Fruit fly (Drosophila melanogaster) whole organism, embryonic: Measurements from ENCODE around the gene Dpp10.

Experiments used
- B-H2 ChIP-seq: fragments of 200-800 bp; sonication (Bioruptor generic); optimal IDR thresholded peaks from 2 replicates; lab custom pipeline; 2018; ENCODE audit warnings: missing biosample characterization, mild to moderate bottlenecking, missing genetic modification characterization
- Bgb ChIP-seq: fragments of 200-800 bp; sonication (Bioruptor generic); IDR thresholded peaks from 2 replicates; pipeline ENCODE4 v1.3.6; 2022; ENCODE audit warnings: missing biosample characterization, missing genetic modification characterization; ENCODE audit not compliant: partially characterized antibody
- BtbVII ChIP-seq: fragments of 200-800 bp; sonication (Bioruptor generic); optimal IDR thresholded peaks from 3 replicates; lab custom pipeline; 2017; ENCODE audit warnings: missing biosample characterization, mild to moderate bottlenecking, missing genetic modification characterization
- CG10959 ChIP-seq: fragments of 200-800 bp; sonication (Bioruptor generic); IDR thresholded peaks from 2 replicates; pipeline ENCODE4 v1.3.6; 2022; ENCODE audit warnings: missing biosample characterization, missing genetic modification characterization
- CG11504 ChIP-seq: fragments of 200-800 bp; sonication (Bioruptor generic); optimal IDR thresholded peaks from 3 replicates; lab custom pipeline; 2019; ENCODE audit warnings: missing biosample characterization, mild to moderate bottlenecking, missing genetic modification characterization, moderate library complexity
- CG12299 ChIP-seq: fragments of 200-800 bp; sonication (Bioruptor generic); optimal IDR thresholded peaks from 2 replicates; lab custom pipeline; 2018; ENCODE audit warnings: missing biosample characterization, mild to moderate bottlenecking, missing genetic modification characterization
- CG12659 ChIP-seq: fragments of 200-800 bp; sonication (Bioruptor generic); optimal IDR thresholded peaks from 3 replicates; lab custom pipeline; 2017; ENCODE audit warnings: mild to moderate bottlenecking, missing biosample characterization, missing genetic modification reagents, missing genetic modification characterization
- CG12769 ChIP-seq: fragments of 200-800 bp; sonication (Bioruptor generic); optimal IDR thresholded peaks from 2 replicates; lab custom pipeline; 2019; ENCODE audit warnings: missing biosample characterization, mild to moderate bottlenecking, missing genetic modification characterization, moderate library complexity
- CG14050 ChIP-seq: fragments of 200-800 bp; sonication (Bioruptor generic); IDR thresholded peaks from 3 replicates; pipeline ENCODE4 v1.3.6; 2022; ENCODE audit warnings: missing biosample characterization, missing genetic modification characterization
- CG14860 ChIP-seq: fragments of 200-800 bp; sonication (Bioruptor generic); IDR thresholded peaks from 3 replicates; pipeline ENCODE4 v1.3.6; 2022; ENCODE audit warnings: missing biosample characterization, missing genetic modification characterization; ENCODE audit not compliant: partially characterized antibody
- CG1529 ChIP-seq: fragments of 200-800 bp; sonication (Bioruptor generic); optimal IDR thresholded peaks from 3 replicates; lab custom pipeline; 2018; ENCODE audit warnings: missing biosample characterization, missing genetic modification characterization
- CG18262 ChIP-seq: fragments of 200-800 bp; optimal IDR thresholded peaks from 3 replicates; lab custom pipeline; 2019; ENCODE audit warnings: missing biosample characterization, mild to moderate bottlenecking, missing genetic modification characterization, moderate library complexity
- CG1832 ChIP-seq: fragments of 200-800 bp; sonication (Bioruptor generic); optimal IDR thresholded peaks from 2 replicates; lab custom pipeline; 2017; ENCODE audit warnings: missing biosample characterization, mild to moderate bottlenecking, missing genetic modification characterization, inconsistent platforms
- CG18476 ChIP-seq: fragments of 200-800 bp; sonication (Bioruptor generic); optimal IDR thresholded peaks from 2 replicates; lab custom pipeline; 2016; ENCODE audit warnings: missing biosample characterization, mild to moderate bottlenecking, missing genetic modification characterization
- CG2202 ChIP-seq: fragments of 200-800 bp; sonication (Bioruptor generic); optimal IDR thresholded peaks from 2 replicates; lab custom pipeline; 2018; ENCODE audit warnings: missing biosample characterization, mild to moderate bottlenecking, missing genetic modification characterization
- CG2678 ChIP-seq: fragments of 200-800 bp; sonication (Bioruptor generic); optimal IDR thresholded peaks from 3 replicates; lab custom pipeline; 2019; ENCODE audit warnings: missing biosample characterization, mild to moderate bottlenecking, missing genetic modification characterization, moderate library complexity
- CG2712 ChIP-seq: fragments of 200-800 bp; optimal IDR thresholded peaks from 3 replicates; lab custom pipeline; 2019; ENCODE audit warnings: missing biosample characterization, mild to moderate bottlenecking, missing genetic modification characterization, moderate library complexity
- CG3065 ChIP-seq: fragments of 200-800 bp; sonication (Bioruptor generic); optimal IDR thresholded peaks from 2 replicates; lab custom pipeline; 2016; ENCODE audit warnings: missing biosample characterization, missing genetic modification characterization
- CG33213 ChIP-seq: fragments of 200-800 bp; sonication (Bioruptor generic); optimal IDR thresholded peaks from 3 replicates; lab custom pipeline; 2016; ENCODE audit warnings: missing biosample characterization, missing genetic modification characterization
- CG4360 ChIP-seq: fragments of 200-800 bp; sonication (Bioruptor generic); IDR thresholded peaks from 2 replicates; pipeline ENCODE4 v1.3.6; 2022; ENCODE audit warnings: missing biosample characterization, missing genetic modification characterization
- CG6683 ChIP-seq: fragments of 200-800 bp; sonication (Bioruptor generic); optimal IDR thresholded peaks from 2 replicates; lab custom pipeline; 2017; ENCODE audit warnings: missing biosample characterization, mild to moderate bottlenecking, missing genetic modification characterization, missing genetic modification reagents
- CG8281 ChIP-seq: fragments of 200-800 bp; sonication (Bioruptor generic); optimal IDR thresholded peaks from 2 replicates; lab custom pipeline; 2018; ENCODE audit warnings: missing biosample characterization, mild to moderate bottlenecking, missing genetic modification characterization, moderate library complexity
- CG8359 ChIP-seq: fragments of 200-800 bp; sonication (Bioruptor generic); optimal IDR thresholded peaks from 2 replicates; lab custom pipeline; 2017; ENCODE audit warnings: missing biosample characterization, mild to moderate bottlenecking, missing genetic modification characterization, borderline replicate concordance
- Dip2 ChIP-seq: fragments of 200-800 bp; sonication (Bioruptor generic); IDR thresholded peaks from 2 replicates; pipeline ENCODE4 v1.3.6; 2022; ENCODE audit warnings: missing biosample characterization, missing genetic modification characterization
- Ets97D ChIP-seq: fragments of 200-800 bp; sonication (Bioruptor generic); optimal IDR thresholded peaks from 3 replicates; lab custom pipeline; 2016; ENCODE audit warnings: missing biosample characterization, missing genetic modification characterization
- Fer1 ChIP-seq: fragments of 200-800 bp; sonication (Bioruptor generic); optimal IDR thresholded peaks from 2 replicates; lab custom pipeline; 2017; ENCODE audit warnings: missing biosample characterization, mild to moderate bottlenecking, missing genetic modification characterization
- H2.0 ChIP-seq: fragments of 200-800 bp; sonication (Bioruptor generic); IDR thresholded peaks from 2 replicates; pipeline ENCODE4 v1.3.6; 2022; ENCODE audit warnings: missing biosample characterization, missing genetic modification characterization
- Hmr ChIP-seq: fragments of 200-800 bp; sonication (Bioruptor generic); optimal IDR thresholded peaks from 3 replicates; lab custom pipeline; 2017; ENCODE audit warnings: mild to moderate bottlenecking, missing biosample characterization, missing genetic modification reagents, missing genetic modification characterization
- Rx ChIP-seq: fragments of 200-800 bp; sonication (Bioruptor generic); IDR thresholded peaks from 2 replicates; pipeline ENCODE4 v1.3.6; 2022; ENCODE audit warnings: missing biosample characterization, missing genetic modification characterization
- Six4 ChIP-seq: fragments of 200-800 bp; sonication (Bioruptor generic); optimal IDR thresholded peaks from 2 replicates; lab custom pipeline; 2016; ENCODE audit warnings: missing biosample characterization, missing genetic modification characterization
- Sry-β ChIP-seq: fragments of 200-800 bp; sonication (Bioruptor generic); optimal IDR thresholded peaks from 2 replicates; lab custom pipeline; 2018; ENCODE audit warnings: missing biosample characterization, mild to moderate bottlenecking, missing genetic modification characterization, moderate library complexity
- al ChIP-seq: fragments of 200-800 bp; sonication (Bioruptor generic); IDR thresholded peaks from 2 replicates; pipeline ENCODE4 v1.3.6; 2022; ENCODE audit warnings: missing biosample characterization, missing genetic modification characterization
- ase ChIP-seq: fragments of 200-800 bp; sonication (Bioruptor generic); IDR thresholded peaks from 3 replicates; pipeline ENCODE4 v1.3.6; 2022; ENCODE audit warnings: missing biosample characterization, missing genetic modification characterization
- bbx ChIP-seq: fragments of 200-800 bp; sonication (Bioruptor generic); IDR thresholded peaks from 2 replicates; pipeline ENCODE4 v1.3.6; 2022; ENCODE audit warnings: missing biosample characterization, missing genetic modification characterization; ENCODE audit not compliant: partially characterized antibody
- cato ChIP-seq: fragments of 200-800 bp; sonication (Bioruptor generic); optimal IDR thresholded peaks from 2 replicates; lab custom pipeline; 2016; ENCODE audit warnings: missing biosample characterization, missing genetic modification characterization, borderline replicate concordance
- fd96Cb ChIP-seq: fragments of 200-800 bp; sonication (Bioruptor generic); optimal IDR thresholded peaks from 2 replicates; lab custom pipeline; 2018; ENCODE audit warnings: missing biosample characterization, mild to moderate bottlenecking, missing genetic modification characterization, moderate library complexity
- grau ChIP-seq: fragments of 200-800 bp; optimal IDR thresholded peaks from 3 replicates; lab custom pipeline; 2019; ENCODE audit warnings: missing biosample characterization, mild to moderate bottlenecking, missing genetic modification characterization, moderate library complexity
- gsb ChIP-seq: fragments of 200-800 bp; sonication (Bioruptor generic); IDR thresholded peaks from 2 replicates; pipeline ENCODE4 v1.3.6; 2022; ENCODE audit warnings: missing biosample characterization, missing genetic modification characterization
- hth ChIP-seq: fragments of >200 bp; optimal IDR thresholded peaks from 2 replicates; lab custom pipeline; 2017; ENCODE audit warnings: inconsistent platforms
- kni ChIP-seq: fragments of 200-800 bp; sonication (Bioruptor generic); optimal IDR thresholded peaks from 3 replicates; lab custom pipeline; 2017; ENCODE audit warnings: mild to moderate bottlenecking, missing biosample characterization, missing genetic modification reagents, missing genetic modification characterization
- nmo ChIP-seq: fragments of 200-800 bp; sonication (Bioruptor generic); optimal IDR thresholded peaks from 2 replicates; lab custom pipeline; 2018; ENCODE audit warnings: missing biosample characterization, mild to moderate bottlenecking, missing genetic modification characterization, moderate library complexity
- odd ChIP-seq: fragments of 200-800 bp; sonication (Bioruptor generic); optimal IDR thresholded peaks from 2 replicates; lab custom pipeline; 2017; ENCODE audit warnings: missing biosample characterization, mild to moderate bottlenecking, missing genetic modification characterization
- otp ChIP-seq: fragments of 200-800 bp; sonication (Bioruptor generic); IDR thresholded peaks from 3 replicates; pipeline ENCODE4, ENCODE4 v1.3.6; 2022; ENCODE audit warnings: missing biosample characterization, missing genetic modification characterization
- pzg ChIP-seq: fragments of 200-800 bp; sonication (Bioruptor generic); optimal IDR thresholded peaks from 3 replicates; lab custom pipeline; 2018; ENCODE audit warnings: missing biosample characterization, mild to moderate bottlenecking, missing genetic modification characterization, moderate library complexity
- sim ChIP-seq: fragments of 200-800 bp; sonication (Bioruptor generic); IDR thresholded peaks from 2 replicates; pipeline ENCODE4 v1.3.6; 2022; ENCODE audit warnings: missing biosample characterization, missing genetic modification characterization
- sna ChIP-seq: fragments of 200-800 bp; sonication (Bioruptor generic); IDR thresholded peaks from 2 replicates; pipeline ENCODE4 v1.3.6; 2022; ENCODE audit warnings: missing biosample characterization, missing genetic modification characterization; ENCODE audit not compliant: partially characterized antibody
- trh ChIP-seq: fragments of 200-800 bp; sonication (Bioruptor generic); optimal IDR thresholded peaks from 2 replicates; lab custom pipeline; 2016; ENCODE audit warnings: missing biosample characterization, missing genetic modification characterization
- unc-4 ChIP-seq: fragments of 200-800 bp; sonication (Bioruptor generic); IDR thresholded peaks from 2 replicates; pipeline ENCODE4 v1.3.6; 2022; ENCODE audit warnings: missing biosample characterization, missing genetic modification characterization; ENCODE audit not compliant: partially characterized antibody
- zen2 ChIP-seq: fragments of 200-800 bp; sonication (Bioruptor generic); IDR thresholded peaks from 3 replicates; pipeline ENCODE4 v1.3.6; 2022; ENCODE audit warnings: missing biosample characterization, missing genetic modification characterization; ENCODE audit not compliant: partially characterized antibody

The Dpp10 gene

DNA sequence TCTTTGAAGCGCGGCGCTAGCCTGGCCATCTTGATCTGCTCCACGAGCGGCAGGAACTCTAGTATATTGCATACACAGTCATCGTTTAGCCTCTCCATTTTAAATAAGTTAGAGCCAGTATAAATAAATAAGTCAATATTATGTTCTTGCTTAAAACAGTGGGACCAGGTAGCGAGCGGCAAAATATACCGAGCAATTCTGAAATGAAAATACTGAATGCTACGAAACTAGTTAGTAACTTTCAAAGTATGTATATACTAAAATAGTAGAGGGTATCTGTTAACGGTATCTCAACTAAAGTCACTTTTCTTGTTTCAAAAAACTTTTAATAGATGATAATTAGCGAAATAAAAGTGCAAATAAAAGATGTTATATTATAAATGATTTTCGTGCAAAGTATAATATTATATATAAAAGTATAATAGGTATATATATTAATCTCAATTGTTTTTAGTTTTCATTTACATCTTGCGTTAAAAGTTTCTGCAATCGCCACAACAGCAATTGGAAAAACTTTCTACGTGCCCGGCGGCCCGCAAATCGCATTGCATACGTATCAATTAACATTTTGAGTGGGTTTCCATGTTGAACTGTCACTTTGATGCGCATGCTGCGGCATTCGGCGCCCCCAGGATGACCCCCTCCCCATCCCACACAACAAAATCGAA, 34.7 kb downstream of the Dpp10 start, which contains the start of gene CG13766 (continued):
- no peak for TF ChIP-seq B-H2
- no peak for TF ChIP-seq CG18476 (GFP tag; lab: Kevin White, UChicago)
- no peak for TF ChIP-seq CG2678 (tag; lab: Kevin White, UChicago)
- TF ChIP-seq pzg (GFP tag; lab: Kevin White, UChicago), result peak; percentile 74
- no peak for TF ChIP-seq CG6683 (GFP tag; lab: Kevin White, UChicago)
- peak; percentile 94 for TF ChIP-seq sna
- peak; percentile 71 for TF ChIP-seq CG33213 (GFP tag; lab: Kevin White, UChicago)
- no peak for TF ChIP-seq CG12299
- TF ChIP-seq CG12659 (GFP tag; lab: Kevin White, UChicago), result peak; percentile 48
- TF ChIP-seq trh (GFP tag; lab: Kevin White, UChicago), result no peak
- TF ChIP-seq Ets97D (GFP tag; lab: Kevin White, UChicago), result peak; percentile 26
- no peak for TF ChIP-seq CG14050 (GFP tag; lab: Robert Waterston, UW)
- no peak for TF ChIP-seq CG1529 (GFP tag; lab: Kevin White, UChicago)
- no peak for TF ChIP-seq H2.0 (GFP tag; lab: Robert Waterston, UW)
- no peak for TF ChIP-seq Dip2 (GFP tag; lab: Robert Waterston, UW)
- no peak for TF ChIP-seq CG11504 (tag; lab: Kevin White, UChicago)
- no peak for TF ChIP-seq CG4360 (GFP tag; lab: Robert Waterston, UW)
- no peak for TF ChIP-seq CG8359
- peak; percentile 90 for TF ChIP-seq bbx (GFP tag; lab: Robert Waterston, UW)
- TF ChIP-seq Fer1 (GFP tag; lab: Kevin White, UChicago), result no peak
- peak; percentile 10 for TF ChIP-seq CG2712
- peak; percentile 94 for TF ChIP-seq Bgb (GFP tag; lab: Robert Waterston, UW)
- TF ChIP-seq Sry-β (GFP tag; lab: Kevin White, UChicago), result no peak
- TF ChIP-seq CG10959 (GFP tag; lab: Robert Waterston, UW), result no peak
- TF ChIP-seq zen2 (GFP tag; lab: Robert Waterston, UW), result peak; percentile 85
- no peak for TF ChIP-seq CG8281 (tag; lab: Kevin White, UChicago)
- TF ChIP-seq nmo, result peak; percentile 32
- TF ChIP-seq ase (GFP tag; lab: Robert Waterston, UW), result no peak
- no peak for TF ChIP-seq CG18262
- no peak for TF ChIP-seq CG3065
- TF ChIP-seq hth (lab: Kevin White, UChicago), result no peak
- no peak for TF ChIP-seq CG2202 (tag; lab: Kevin White, UChicago)
- TF ChIP-seq cato, result no peak
- no peak for TF ChIP-seq CG12769 (tag; lab: Kevin White, UChicago)
- no peak for TF ChIP-seq sim (GFP tag; lab: Robert Waterston, UW)
- TF ChIP-seq grau (tag; lab: Kevin White, UChicago), result no peak
- TF ChIP-seq fd96Cb (tag; lab: Kevin White, UChicago), result no peak
- TF ChIP-seq odd (GFP tag; lab: Kevin White, UChicago), result no peak
- peak; percentile 79 for TF ChIP-seq unc-4 (GFP tag; lab: Robert Waterston, UW)
- no peak for TF ChIP-seq CG1832 (GFP tag; lab: Kevin White, UChicago)
- TF ChIP-seq BtbVII (GFP tag; lab: Kevin White, UChicago), result no peak
- TF ChIP-seq gsb (GFP tag; lab: Robert Waterston, UW), result no peak
- TF ChIP-seq Rx, result no peak
- TF ChIP-seq Hmr (GFP tag; lab: Kevin White, UChicago), result peak; percentile 41
- TF ChIP-seq al (GFP tag; lab: Robert Waterston, UW), result no peak
- peak; percentile 100 for TF ChIP-seq CG14860 (GFP tag; lab: Robert Waterston, UW)
- no peak for TF ChIP-seq kni (GFP tag; lab: Kevin White, UChicago)
- no peak for TF ChIP-seq Six4 (GFP tag; lab: Kevin White, UChicago)
- no peak for TF ChIP-seq otp (GFP tag; lab: Robert Waterston, UW)
